Worm (Caenorhabditis elegans): ENCODE results near the gene C04C3.6.

The C04C3.6 gene

ce11 chrIV:3384593-3384992 is 37.8 kb downstream of the C04C3.6 start (continued):
- TF ChIP-seq F52B5.7 (tag; optimal IDR thresholded peaks at IDR 0.05) (peak; percentile 40), mxl-1 (tag; optimal IDR thresholded peaks at IDR 0.05) (no peak), let-607 (tag; optimal IDR thresholded peaks at IDR 0.05) (peak in 1 of 2 experiments; percentile 50), somi-1 (GFP tag; optimal IDR thresholded peaks at IDR 0.05) (peak; percentile 61), nhr-90 (tag; optimal IDR thresholded peaks at IDR 0.05) (no peak), unc-130 (GFP tag; optimal IDR thresholded peaks at IDR 0.05) (no peak), let-526 (GFP tag; IDR thresholded peaks at IDR 0.05) (peak; percentile 83), snpc-3.4 (tag; optimal IDR thresholded peaks at IDR 0.05) (no peak), Y56A3A.18 (GFP tag; IDR thresholded peaks at IDR 0.05) (no peak), hmg-1.2 (GFP tag; IDR thresholded peaks at IDR 0.05) (peak; percentile 99), him-1 (tag; optimal IDR thresholded peaks at IDR 0.05) (no peak), xnd-1 (tag; optimal IDR thresholded peaks at IDR 0.05) (no peak), hlh-12 (tag; optimal IDR thresholded peaks at IDR 0.05) (no peak), ztf-25 (GFP tag; IDR thresholded peaks at IDR 0.05) (no peak), ets-4 (GFP tag; optimal IDR thresholded peaks at IDR 0.05) (peak; percentile 60), cebp-1 (GFP tag; IDR thresholded peaks at IDR 0.05) (peak; percentile 64), cebp-1 (tag; optimal IDR thresholded peaks at IDR 0.05) (peak; percentile 90), cebp-2 (GFP tag; IDR thresholded peaks at IDR 0.05) (no peak), dpff-1 (tag; optimal IDR thresholded peaks at IDR 0.05) (no peak), D2030.7 (GFP tag; IDR thresholded peaks at IDR 0.05) (no peak), akir-1 (GFP tag; optimal IDR thresholded peaks at IDR 0.05) (no peak)

- TF ChIP-seq ztf-26 (tag; optimal IDR thresholded peaks at IDR 0.05) = no peak
- TF ChIP-seq egl-18 (GFP tag; IDR thresholded peaks at IDR 0.05) = no peak
- TF ChIP-seq F39B2.1 (GFP tag; IDR thresholded peaks at IDR 0.05) = no peak
- TF ChIP-seq mcd-1 (GFP tag; IDR thresholded peaks at IDR 0.05) = no peak
- TF ChIP-seq ZK185.1 (tag; optimal IDR thresholded peaks at IDR 0.05; ENCODE audit: poor library complexity, severe bottlenecking) = no peak
- TF ChIP-seq rpc-1 (optimal IDR thresholded peaks at IDR 0.05) = no peak
- TF ChIP-seq rpc-1 (tag; optimal IDR thresholded peaks at IDR 0.05) = no peak
- TF ChIP-seq F23B12.7 (tag; optimal IDR thresholded peaks at IDR 0.05; ENCODE audit: insufficient read depth) = no peak
- no peak for TF ChIP-seq madf-8 (GFP tag; conservative IDR thresholded peaks at IDR 0.05)
- no peak for TF ChIP-seq F57A8.1 (GFP tag; optimal IDR thresholded peaks at IDR 0.05)
- TF ChIP-seq tbx-9 (tag; optimal IDR thresholded peaks at IDR 0.05; ENCODE audit: borderline replicate concordance) = no peak
- TF ChIP-seq pha-4 (tag; optimal IDR thresholded peaks at IDR 0.05) = no peak
- TF ChIP-seq snpc-3.4 (tag; optimal IDR thresholded peaks at IDR 0.05) = no peak
- TF ChIP-seq pbrm-1 (GFP tag; IDR thresholded peaks at IDR 0.05) = no peak
- TF ChIP-seq F55B11.4 (tag; optimal IDR thresholded peaks at IDR 0.05; ENCODE audit: borderline replicate concordance, insufficient read depth) = no peak
- TF ChIP-seq aptf-2 (GFP tag; conservative IDR thresholded peaks at IDR 0.05) = no peak
- TF ChIP-seq ztf-18 (tag; optimal IDR thresholded peaks at IDR 0.05) = no peak
- no peak for TF ChIP-seq mxl-1 (tag; optimal IDR thresholded peaks at IDR 0.05)
- no peak for TF ChIP-seq nhr-120 (GFP tag; IDR thresholded peaks at IDR 0.05)
- no peak for TF ChIP-seq ccch-3 (GFP tag; optimal IDR thresholded peaks at IDR 0.05)
- TF ChIP-seq lin-35 (GFP tag; optimal IDR thresholded peaks at IDR 0.05) = no peak
Measured at ce11 chrIV:3384047-3384446, 38.4 kb downstream of the C04C3.6 start, which contains the start of gene B0546.4. Gene B0546.4, minus strand, starts transcription at chrIV:3384147.
